Fruit fly (Drosophila melanogaster) whole organism, embryonic: ENCODE measurements around the gene Rpp14a.

Experiments used
- CG6683 ChIP-seq: fragments of 200-800 bp; sonication (Bioruptor generic); optimal IDR thresholded peaks from 2 replicates; lab custom pipeline; 2017; ENCODE audit warnings: missing biosample characterization, mild to moderate bottlenecking, missing genetic modification characterization, missing genetic modification reagents
- GATAe ChIP-seq: fragments of 200-800 bp; sonication (Bioruptor generic); conservative IDR thresholded peaks from 2 replicates; pipeline ENCODE4 v1.3.6; 2022; ENCODE audit warnings: missing biosample characterization, missing genetic modification characterization
- Poxn ChIP-seq: fragments of 200-800 bp; sonication (Bioruptor generic); IDR thresholded peaks from 2 replicates; pipeline ENCODE4 v1.3.6; 2022; ENCODE audit warnings: missing biosample characterization, missing genetic modification characterization
- hth ChIP-seq: fragments of >200 bp; optimal IDR thresholded peaks from 2 replicates; lab custom pipeline; 2017; ENCODE audit warnings: inconsistent platforms

- no peak for TF ChIP-seq hth (lab: Kevin White, UChicago)
- TF ChIP-seq Poxn, result no peak
- no peak for TF ChIP-seq GATAe (GFP tag; lab: Robert Waterston, UW)
- TF ChIP-seq CG6683 (GFP tag; lab: Kevin White, UChicago), result no peak
Measured at dm6 chr3R:30039494-30039893, 17.2 kb upstream of the Rpp14a start, which contains the start of the genes janA, Sry-alpha and Sry-beta.
